Worm (Caenorhabditis elegans): Measurements from ENCODE around the gene clec-156.

DNA sequence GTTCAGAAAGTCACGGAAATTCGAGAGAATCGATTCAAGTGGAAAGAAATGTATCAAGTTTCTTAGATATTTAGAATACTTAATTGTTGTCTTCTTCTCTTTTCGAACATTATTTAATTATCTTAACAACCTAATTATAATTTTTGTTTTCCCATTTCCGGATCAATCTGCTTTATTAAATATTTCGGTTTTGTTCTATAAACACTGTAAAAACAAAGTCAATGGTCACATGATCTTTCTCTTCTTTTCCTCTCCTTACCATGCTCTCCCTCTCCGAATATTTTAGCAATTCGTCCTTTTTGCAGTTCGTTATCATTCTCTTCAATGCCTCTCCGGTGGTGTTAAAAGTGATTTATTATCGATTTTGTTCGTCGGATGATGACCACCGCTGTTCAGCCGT, 45.5 kb downstream of the clec-156 start, which contains the start of gene tag-325:
- TF ChIP-seq ces-1 (GFP tag; optimal IDR thresholded peaks at IDR 0.05): no peak
- TF ChIP-seq ZK546.5 (tag; optimal IDR thresholded peaks at IDR 0.05): no peak
- TF ChIP-seq daf-12 (tag; optimal IDR thresholded peaks at IDR 0.05): no peak
- TF ChIP-seq nhr-77 (tag; optimal IDR thresholded peaks at IDR 0.05): no peak
- no peak for TF ChIP-seq nhr-237 (tag; optimal IDR thresholded peaks at IDR 0.05)
- no peak for TF ChIP-seq nhr-6 (tag; optimal IDR thresholded peaks at IDR 0.05)
- TF ChIP-seq nhr-76 (tag; optimal IDR thresholded peaks at IDR 0.05): no peak
- no peak for TF ChIP-seq zip-2 (tag; optimal IDR thresholded peaks at IDR 0.05)
- TF ChIP-seq dpl-1 (GFP tag; optimal IDR thresholded peaks at IDR 0.05): no peak
- no peak for TF ChIP-seq lin-13 (GFP tag; optimal IDR thresholded peaks at IDR 0.05)
- peak; percentile 15 for TF ChIP-seq nhr-28 (tag; optimal IDR thresholded peaks at IDR 0.05)
- no peak for TF ChIP-seq snpc-1.2 (GFP tag; IDR thresholded peaks at IDR 0.05)
- no peak for TF ChIP-seq fkh-10 (GFP tag; optimal IDR thresholded peaks at IDR 0.05)

All from whole organism, L4 larva.